Worm (Caenorhabditis elegans): ENCODE measurements around the gene ceph-41.

DNA sequence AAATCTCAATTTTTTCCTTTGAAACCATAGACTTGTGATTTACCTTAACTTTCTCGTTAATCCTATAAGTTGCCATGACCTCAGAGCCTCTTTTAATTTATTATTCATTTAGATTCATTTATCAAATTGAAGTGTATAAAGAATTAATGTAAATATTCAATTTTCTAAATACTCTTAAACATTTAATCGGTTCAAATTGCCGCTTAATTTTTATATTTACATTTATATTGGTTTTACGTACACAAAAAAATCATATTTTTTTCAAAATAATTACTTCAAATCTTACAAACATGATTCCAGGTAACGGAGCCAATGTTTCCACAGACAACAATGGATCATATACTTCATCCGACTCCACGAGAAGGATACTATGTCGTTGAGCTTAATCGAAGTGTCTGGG lies 21.5 kb downstream of the ceph-41 start, which contains the start of gene pmk-1:
- TF ChIP-seq fos-1 (tag; optimal IDR thresholded peaks at IDR 0.05) (no peak), lsy-2 (tag; optimal IDR thresholded peaks at IDR 0.05) (no peak), ztf-11 (tag; optimal IDR thresholded peaks at IDR 0.05) (no peak), snpc-4 (tag; optimal IDR thresholded peaks at IDR 0.05) (no peak), mdl-1 (tag; optimal IDR thresholded peaks at IDR 0.05) (no peak), unc-130 (tag; optimal IDR thresholded peaks at IDR 0.05) (no peak), ets-5 (GFP tag; IDR thresholded peaks at IDR 0.05) (no peak), elt-3 (tag; optimal IDR thresholded peaks at IDR 0.05) (no peak), F16B12.6 (tag; optimal IDR thresholded peaks at IDR 0.05) (no peak), unc-62 (GFP tag; optimal IDR thresholded peaks at IDR 0.05) (no peak), blmp-1 (tag; optimal IDR thresholded peaks at IDR 0.05) (no peak), nhr-11 (tag; optimal IDR thresholded peaks at IDR 0.05) (no peak), ceh-82 (tag; optimal IDR thresholded peaks at IDR 0.05) (no peak), mep-1 (tag; optimal IDR thresholded peaks at IDR 0.05) (no peak)

All from whole organism, L1 larva.